Worm (Caenorhabditis elegans): Measurements from ENCODE around the gene B0464.9.

ce11 chrIII:9516148-9516547 lies 50.6 kb downstream of the B0464.9 start, which contains the start of gene F55H2.7:
- TF ChIP-seq flt-1 (GFP tag; IDR thresholded peaks at IDR 0.05) (no peak), klf-2 (GFP tag; conservative IDR thresholded peaks at IDR 0.05) (no peak), ref-1 (GFP tag; conservative IDR thresholded peaks at IDR 0.05) (no peak), T22C8.4 (GFP tag; IDR thresholded peaks at IDR 0.05) (no peak), cog-1 (tag; optimal IDR thresholded peaks at IDR 0.05) (no peak), ztf-29 (GFP tag; IDR thresholded peaks at IDR 0.05) (no peak), med-1 (GFP tag; optimal IDR thresholded peaks at IDR 0.05; ENCODE audit: insufficient read depth) (no peak)
